Fruit fly (Drosophila melanogaster) whole organism, prepupa: ENCODE measurements around the gene hry.

ENCODE experiments used
- Blimp-1 ChIP-seq: fragments of 200-800 bp; sonication (Bioruptor generic); optimal IDR thresholded peaks from 3 replicates; lab custom pipeline; 2017; ENCODE audit warnings: missing biosample characterization, missing genetic modification characterization, mild to moderate bottlenecking, moderate library complexity, missing genetic modification reagents
- Gug ChIP-seq: fragments of 200-800 bp; sonication (Bioruptor generic); IDR thresholded peaks from 2 replicates; pipeline ENCODE4 v1.3.6; 2022; ENCODE audit warnings: missing biosample characterization, missing genetic modification characterization
- Hr38 ChIP-seq: sonication (Bioruptor generic); optimal IDR thresholded peaks from 2 replicates; lab custom pipeline; 2016; ENCODE audit warnings: missing biosample characterization, missing genetic modification characterization
- Sox102F ChIP-seq: fragments of 200-800 bp; sonication (Bioruptor generic); optimal IDR thresholded peaks from 2 replicates; lab custom pipeline; 2016; ENCODE audit warnings: missing biosample characterization, mild to moderate bottlenecking, missing genetic modification characterization
- achi ChIP-seq: fragments of 200-800 bp; sonication (Bioruptor generic); optimal IDR thresholded peaks from 3 replicates; lab custom pipeline; 2016; ENCODE audit warnings: missing biosample characterization, missing genetic modification characterization
- lz ChIP-seq: fragments of 200-800 bp; sonication (Bioruptor generic); optimal IDR thresholded peaks from 3 replicates; lab custom pipeline; 2016; ENCODE audit warnings: missing biosample characterization, missing genetic modification characterization
- pdm3 ChIP-seq: fragments of 200-800 bp; sonication (Bioruptor generic); optimal IDR thresholded peaks from 3 replicates; lab custom pipeline; 2016; ENCODE audit warnings: missing biosample characterization, missing genetic modification characterization
- salr ChIP-seq, 2 experiments: fragments of 200-800 bp; sonication (Bioruptor generic); optimal IDR thresholded peaks; 3 replicates each; lab custom pipeline; 2016 to 2018; ENCODE audit warnings: missing biosample characterization in 2 of 2, missing genetic modification characterization in 2 of 2, mild to moderate bottlenecking in 1 of 2

DNA sequence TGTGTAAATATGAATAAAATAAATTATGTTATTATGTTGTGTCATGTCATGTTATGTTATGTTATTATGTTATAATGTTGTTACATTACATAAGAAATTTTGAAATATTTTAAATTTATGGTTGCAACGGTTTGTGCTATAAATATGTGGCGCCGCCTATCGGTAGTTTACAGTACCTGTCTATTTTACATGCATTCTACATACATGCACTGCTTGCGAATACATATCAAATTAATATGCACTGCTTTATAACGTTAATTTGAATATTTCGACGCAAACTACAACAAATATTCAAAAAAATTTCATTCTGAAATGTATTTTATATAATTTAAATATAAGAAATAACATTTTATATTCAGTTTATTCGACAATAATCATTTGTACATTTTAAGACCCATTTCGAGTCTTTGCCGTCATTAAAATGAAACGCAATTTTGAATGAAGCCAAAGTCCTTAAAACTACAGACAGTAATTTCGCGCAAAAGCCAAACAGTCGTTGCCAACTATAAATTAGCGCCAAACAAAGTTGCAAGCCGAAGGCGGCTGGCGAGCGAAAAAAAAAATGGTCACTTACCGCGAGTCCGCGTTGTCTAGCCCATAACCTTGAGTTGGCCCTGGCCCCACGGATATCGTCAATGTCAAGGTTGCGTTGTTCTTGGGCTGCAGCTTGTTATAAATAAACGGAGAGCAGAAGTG is 23.5 kb upstream of the hry start:
- no peak for TF ChIP-seq salr (GFP tag; optimal IDR thresholded peaks at IDR 0.05; lab: Kevin White, UChicago)
- TF ChIP-seq Gug: no peak
- no peak for TF ChIP-seq pdm3 (GFP tag; lab: Kevin White, UChicago)
- no peak for TF ChIP-seq lz (GFP tag; lab: Kevin White, UChicago)
- no peak for TF ChIP-seq Sox102F (GFP tag; lab: Kevin White, UChicago)
- no peak for TF ChIP-seq Hr38 (GFP tag; lab: Kevin White, UChicago)
- TF ChIP-seq achi (GFP tag; lab: Kevin White, UChicago): no peak
- TF ChIP-seq Blimp-1 (GFP tag; lab: Kevin White, UChicago): no peak
